Worm (Caenorhabditis elegans): ENCODE results near the gene lgc-55.

DNA sequence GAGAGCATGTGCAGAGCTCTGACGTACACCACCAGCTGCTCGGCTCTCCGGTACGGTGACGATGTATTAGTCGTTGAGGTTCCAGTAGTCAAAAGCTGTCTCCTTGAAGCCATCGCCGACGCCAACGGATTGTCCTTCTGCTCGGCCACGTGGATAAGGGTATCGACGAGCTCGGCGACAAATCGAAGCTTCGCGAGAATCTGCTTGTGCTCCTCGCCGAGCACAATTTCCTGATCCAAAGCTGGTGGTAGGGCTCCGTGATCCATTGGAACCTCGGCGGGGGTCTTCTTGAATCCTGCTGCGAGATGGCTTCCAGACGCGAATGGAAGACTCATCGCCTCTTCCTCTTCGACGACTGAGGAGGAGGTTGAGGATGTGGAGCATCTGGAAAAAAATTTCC, 25.4 kb upstream of the lgc-55 start:
- TF ChIP-seq flt-1 (GFP tag; IDR thresholded peaks at IDR 0.05) = no peak
- TF ChIP-seq tab-1 (GFP tag; IDR thresholded peaks at IDR 0.05) = no peak
- TF ChIP-seq med-1 (GFP tag; optimal IDR thresholded peaks at IDR 0.05; ENCODE audit: insufficient read depth) = no peak
